Worm (Caenorhabditis elegans) whole organism, late embryonic: ENCODE measurements around the gene T05B4.10.

ENCODE experiments used
- ceh-30 ChIP-seq: fragments of 150-350 bp; optimal IDR thresholded peaks from 2 replicates; lab custom pipeline; 2014; ENCODE audit warnings: missing biosample characterization, missing genetic modification characterization
- dve-1 ChIP-seq: sonication (generic microtip); optimal IDR thresholded peaks from 2 replicates; lab custom pipeline; 2017; ENCODE audit warnings: antibody characterized with exemption, mild to moderate bottlenecking, missing genetic modification characterization, missing compliant biosample characterization
- elt-2 ChIP-seq: sonication (generic microtip); optimal IDR thresholded peaks from 2 replicates; lab custom pipeline; 2016; ENCODE audit warnings: missing genetic modification reagents, missing genetic modification characterization, missing compliant biosample characterization
- fkh-10 ChIP-seq: fragments of 150-350 bp; optimal IDR thresholded peaks from 2 replicates; lab custom pipeline; 2014; ENCODE audit warnings: missing biosample characterization, missing genetic modification reagents, missing genetic modification characterization
- nhr-11 ChIP-seq: fragments of 150-350 bp; optimal IDR thresholded peaks from 2 replicates; lab custom pipeline; 2014; ENCODE audit warnings: missing biosample characterization, missing genetic modification characterization
- pag-3 ChIP-seq: sonication (generic microtip); optimal IDR thresholded peaks from 2 replicates; lab custom pipeline; 2016; ENCODE audit warnings: missing compliant biosample characterization, missing genetic modification characterization, borderline replicate concordance
- pha-2 ChIP-seq: sonication (generic microtip); optimal IDR thresholded peaks from 2 replicates; lab custom pipeline; 2017; ENCODE audit warnings: mild to moderate bottlenecking, missing genetic modification characterization, missing compliant biosample characterization
- pros-1 ChIP-seq: fragments of 150-350 bp; optimal IDR thresholded peaks from 2 replicates; lab custom pipeline; 2014; ENCODE audit warnings: missing biosample characterization, missing genetic modification reagents, missing genetic modification characterization
- ref-2 ChIP-seq: sonication (generic microtip); optimal IDR thresholded peaks from 2 replicates; lab custom pipeline; 2016; ENCODE audit warnings: missing genetic modification characterization, missing compliant biosample characterization
- rnt-1 ChIP-seq: sonication (generic microtip); optimal IDR thresholded peaks from 2 replicates; lab custom pipeline; 2016; ENCODE audit warnings: missing genetic modification characterization, missing compliant biosample characterization

DNA sequence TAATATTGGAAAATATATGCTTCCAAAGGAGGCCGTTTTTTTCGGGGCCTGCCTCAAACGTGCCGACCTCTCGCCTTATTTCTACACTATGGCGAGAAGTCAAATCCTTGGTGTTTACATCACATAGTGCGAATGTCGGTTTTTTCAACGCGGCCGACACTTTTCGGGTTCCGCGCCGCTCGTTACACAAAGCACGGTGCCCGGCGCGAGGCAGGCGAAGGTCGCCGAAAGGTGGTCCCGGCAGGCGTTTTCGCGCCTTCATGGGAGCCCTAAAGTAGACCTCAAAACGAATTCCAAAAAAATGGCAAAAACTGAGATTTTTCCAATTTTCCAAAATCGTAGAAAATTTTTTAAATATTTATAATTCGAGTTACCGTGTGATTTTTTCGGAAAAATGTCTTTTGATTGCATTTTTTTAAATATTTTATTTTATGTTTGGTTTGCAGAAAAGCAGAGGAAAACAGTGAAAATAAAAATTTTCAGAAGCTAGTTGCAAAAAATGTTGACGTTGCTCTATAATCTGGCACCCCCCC is 5.1 kb upstream of the T05B4.10 start, which contains the start of gene T05B4.12:
- TF ChIP-seq pha-2 (tag; lab: Kevin White, UChicago) = no peak
- TF ChIP-seq ceh-30 (tag; lab: Kevin White, UChicago) = no peak
- no peak for TF ChIP-seq ref-2 (tag; lab: Kevin White, UChicago)
- TF ChIP-seq elt-2 (tag; lab: Kevin White, UChicago) = no peak
- no peak for TF ChIP-seq pag-3 (tag; lab: Kevin White, UChicago)
- no peak for TF ChIP-seq rnt-1 (tag; lab: Kevin White, UChicago)
- no peak for TF ChIP-seq nhr-11 (tag; lab: Kevin White, UChicago)
- no peak for TF ChIP-seq fkh-10 (GFP tag; lab: Kevin White, UChicago)
- TF ChIP-seq dve-1 (tag; lab: Kevin White, UChicago) = no peak
- no peak for TF ChIP-seq pros-1
